Worm (Caenorhabditis elegans) whole organism, late embryonic: ENCODE results near the gene btb-7.

Experiments used
- ama-1 ChIP-seq: fragments of 150-350 bp; optimal IDR thresholded peaks from 2 replicates; lab custom pipeline; 2014
- ceh-19 ChIP-seq: fragments of 200-800 bp; sonication (Bioruptor generic); optimal IDR thresholded peaks from 2 replicates; lab custom pipeline; 2018; ENCODE audit warnings: mild to moderate bottlenecking, missing genetic modification characterization, missing compliant biosample characterization
- dmd-4 ChIP-seq: sonication (generic microtip); optimal IDR thresholded peaks from 2 replicates; lab custom pipeline; 2016; ENCODE audit warnings: borderline replicate concordance, missing genetic modification characterization, missing compliant biosample characterization
- elt-2 ChIP-seq: sonication (generic microtip); optimal IDR thresholded peaks from 2 replicates; lab custom pipeline; 2016; ENCODE audit warnings: missing genetic modification reagents, missing genetic modification characterization, missing compliant biosample characterization
- ets-4 ChIP-seq: sonication (generic microtip); optimal IDR thresholded peaks from 2 replicates; lab custom pipeline; 2016; ENCODE audit warnings: missing genetic modification characterization, missing compliant biosample characterization
- fkh-6 ChIP-seq: sonication (generic microtip); optimal IDR thresholded peaks from 2 replicates; lab custom pipeline; 2016; ENCODE audit warnings: missing genetic modification characterization, missing compliant biosample characterization
- hlh-30 ChIP-seq: sonication (generic microtip); optimal IDR thresholded peaks from 2 replicates; lab custom pipeline; 2017; ENCODE audit warnings: antibody characterized with exemption, missing genetic modification characterization, missing compliant biosample characterization; ENCODE audit not compliant: insufficient read depth
- hlh-8 ChIP-seq: sonication (generic microtip); optimal IDR thresholded peaks from 2 replicates; lab custom pipeline; 2016; ENCODE audit warnings: missing genotype, missing genetic modification characterization, missing compliant biosample characterization
- syd-9 ChIP-seq: sonication (generic microtip); optimal IDR thresholded peaks from 2 replicates; lab custom pipeline; 2016; ENCODE audit warnings: mild to moderate bottlenecking, missing genetic modification characterization, moderate library complexity, missing compliant biosample characterization
- unc-3 ChIP-seq, 2 experiments: fragments of 200-800 bp in 1 of 2; sonication (Bioruptor generic) in 1 of 2; sonication (generic microtip) in 1 of 2; conservative IDR thresholded peaks in 1 of 2; optimal IDR thresholded peaks in 1 of 2; 2 replicates each; pipeline versions ENCODE4 v1.3.6 to Lab custom; 2016 to 2022; ENCODE audit warnings: missing compliant biosample characterization in 2 of 2, missing genetic modification characterization in 2 of 2, missing genetic modification reagents in 1 of 2
- unc-55 ChIP-seq: sonication (generic microtip); optimal IDR thresholded peaks from 2 replicates; lab custom pipeline; 2017; ENCODE audit warnings: missing biosample characterization, missing genetic modification reagents, missing genetic modification characterization
- unc-86 ChIP-seq: sonication (generic microtip); optimal IDR thresholded peaks from 2 replicates; lab custom pipeline; 2016; ENCODE audit warnings: missing genetic modification characterization, missing compliant biosample characterization

ce11 chrII:1672673-1673072 lies 40.4 kb upstream of the btb-7 start:
- no peak for TF ChIP-seq unc-86 (tag; lab: Kevin White, UChicago)
- TF ChIP-seq syd-9 (tag; lab: Kevin White, UChicago): no peak
- no peak for TF ChIP-seq ceh-19 (GFP tag; lab: Kevin White, UChicago)
- no peak for TF ChIP-seq hlh-8
- TF ChIP-seq elt-2 (tag; lab: Kevin White, UChicago): no peak
- TF ChIP-seq ama-1 (lab: Kevin White, UChicago): no peak
- no peak for TF ChIP-seq unc-55 (GFP tag; lab: Kevin White, UChicago)
- no peak for TF ChIP-seq fkh-6 (tag; lab: Kevin White, UChicago)
- no peak for TF ChIP-seq unc-3 (GFP tag; conservative IDR thresholded peaks at IDR 0.05; lab: Robert Waterston, UW)
- no peak for TF ChIP-seq unc-3 (tag; optimal IDR thresholded peaks at IDR 0.05; lab: Kevin White, UChicago)
- no peak for TF ChIP-seq dmd-4 (tag; lab: Kevin White, UChicago)
- no peak for TF ChIP-seq ets-4
- no peak for TF ChIP-seq hlh-30 (tag; lab: Kevin White, UChicago)
